In the genomic region with DNA sequence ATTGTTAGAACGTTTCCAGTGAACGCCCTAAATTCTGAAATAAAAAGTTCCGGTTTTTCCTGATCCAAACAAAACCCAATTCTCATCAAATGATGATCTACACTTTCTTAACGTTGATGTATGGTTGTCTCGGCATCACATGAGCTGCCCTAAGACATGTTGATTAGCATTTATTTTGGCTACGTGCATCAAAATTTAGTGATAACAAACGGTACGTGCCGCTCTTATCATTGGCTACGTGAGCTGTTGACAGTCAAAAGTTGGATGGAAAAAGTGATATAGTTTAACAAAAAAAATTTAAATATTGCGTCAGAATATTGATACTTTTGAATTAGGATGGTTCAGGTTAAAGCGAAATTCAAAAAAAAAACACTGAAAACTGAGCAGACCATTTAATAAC, we compare ENCODE assay signal across 6 worm cellular contexts.
TF ChIP-seq lines count a peak whose summit lies in the region.

No protein-coding gene starts in this region.

TF ChIP-seq in whole organism, L1 larva, 84 proteins besides CTCF, POLR2A, EP300 and RAD21:
- peak in 1 of 2 experiments; percentile 6 for TF ChIP-seq lin-35 (GFP tag; optimal IDR thresholded peaks at IDR 0.05; lab: Kevin White, UChicago)
- TF ChIP-seq grh-1 (GFP tag; IDR thresholded peaks at IDR 0.05; lab: Robert Waterston, UW): no peak
- TF ChIP-seq lin-39 (tag; optimal IDR thresholded peaks at IDR 0.05; lab: Kevin White, UChicago): no peak
- TF ChIP-seq elt-2 (tag; optimal IDR thresholded peaks at IDR 0.05; lab: Kevin White, UChicago): peak; percentile 88
- TF ChIP-seq pax-3 (tag; optimal IDR thresholded peaks at IDR 0.05; lab: Kevin White, UChicago): no peak

TF ChIP-seq in whole organism, L2 larva, 48 proteins besides CTCF, POLR2A, EP300 and RAD21:
- TF ChIP-seq sma-9 (GFP tag; optimal IDR thresholded peaks at IDR 0.05; lab: Kevin White, UChicago): peak; percentile 52
- no peak for TF ChIP-seq sma-9 (tag; optimal IDR thresholded peaks at IDR 0.05; lab: Kevin White, UChicago)
- TF ChIP-seq gmeb-1 (tag; optimal IDR thresholded peaks at IDR 0.05; lab: Kevin White, UChicago): no peak

TF ChIP-seq in whole organism, L3 larva, 47 proteins besides CTCF, POLR2A, EP300 and RAD21:
- TF ChIP-seq pqm-1 (tag; optimal IDR thresholded peaks at IDR 0.05; lab: Kevin White, UChicago) (peak; percentile 76), aly-2 (tag; optimal IDR thresholded peaks at IDR 0.05; lab: Kevin White, UChicago) (no peak), jun-1 (tag; optimal IDR thresholded peaks at IDR 0.05; lab: Kevin White, UChicago) (no peak), elt-2 (tag; optimal IDR thresholded peaks at IDR 0.05; lab: Kevin White, UChicago) (peak; percentile 77), skn-1 (tag; optimal IDR thresholded peaks at IDR 0.05; lab: Kevin White, UChicago) (no peak), pha-4 (tag; optimal IDR thresholded peaks at IDR 0.05; lab: Kevin White, UChicago) (peak; percentile 24), nhr-12 (tag; optimal IDR thresholded peaks at IDR 0.05; lab: Kevin White, UChicago) (no peak), eor-1 (tag; optimal IDR thresholded peaks at IDR 0.05; lab: Kevin White, UChicago) (no peak), mdl-1 (tag; optimal IDR thresholded peaks at IDR 0.05; lab: Kevin White, UChicago) (no peak), unc-62 (GFP tag; optimal IDR thresholded peaks at IDR 0.05; lab: Kevin White, UChicago) (no peak), hmg-11 (tag; optimal IDR thresholded peaks at IDR 0.05; lab: Kevin White, UChicago) (no peak), elt-1 (tag; optimal IDR thresholded peaks at IDR 0.05; lab: Kevin White, UChicago) (no peak), nhr-76 (tag; optimal IDR thresholded peaks at IDR 0.05; lab: Kevin White, UChicago) (no peak), tbx-2 (tag; optimal IDR thresholded peaks at IDR 0.05; lab: Kevin White, UChicago) (no peak), lsy-12 (tag; optimal IDR thresholded peaks at IDR 0.05; lab: Kevin White, UChicago) (no peak), fkh-10 (GFP tag; optimal IDR thresholded peaks at IDR 0.05; lab: Kevin White, UChicago) (no peak), nhr-237 (tag; optimal IDR thresholded peaks at IDR 0.05; lab: Kevin White, UChicago) (no peak), ceh-16 (tag; optimal IDR thresholded peaks at IDR 0.05; lab: Kevin White, UChicago) (no peak), ztf-4 (tag; optimal IDR thresholded peaks at IDR 0.05; lab: Kevin White, UChicago) (no peak), ZK546.5 (tag; optimal IDR thresholded peaks at IDR 0.05; lab: Kevin White, UChicago) (no peak)

TF ChIP-seq in whole organism, L4 larva, 104 proteins besides CTCF, POLR2A, EP300 and RAD21:
- TF ChIP-seq php-3 (GFP tag; IDR thresholded peaks at IDR 0.05; lab: Robert Waterston, UW): no peak
- TF ChIP-seq hmg-1.1 (GFP tag; IDR thresholded peaks at IDR 0.05; lab: Robert Waterston, UW): no peak
- no peak for TF ChIP-seq sdz-12 (GFP tag; optimal IDR thresholded peaks at IDR 0.05; lab: Kevin White, UChicago)
- TF ChIP-seq daf-19 (GFP tag; conservative IDR thresholded peaks at IDR 0.05; lab: Robert Waterston, UW): no peak
- no peak for TF ChIP-seq ZK337.2 (GFP tag; IDR thresholded peaks at IDR 0.05; lab: Robert Waterston, UW)
- no peak for TF ChIP-seq nhr-10 (tag; optimal IDR thresholded peaks at IDR 0.05; lab: Kevin White, UChicago)
- peak; percentile 48 for TF ChIP-seq pqm-1 (tag; optimal IDR thresholded peaks at IDR 0.05; lab: Kevin White, UChicago)
- TF ChIP-seq R02D3.7 (tag; optimal IDR thresholded peaks at IDR 0.05; lab: Kevin White, UChicago): no peak
- TF ChIP-seq dmd-6 (GFP tag; IDR thresholded peaks at IDR 0.05; lab: Robert Waterston, UW): peak; percentile 66
- TF ChIP-seq T20F7.1 (GFP tag; optimal IDR thresholded peaks at IDR 0.05; lab: Kevin White, UChicago): no peak
- TF ChIP-seq fkh-10 (GFP tag; optimal IDR thresholded peaks at IDR 0.05; lab: Kevin White, UChicago): no peak
- no peak for TF ChIP-seq lin-39 (tag; optimal IDR thresholded peaks at IDR 0.05; lab: Kevin White, UChicago)
- TF ChIP-seq aha-1 (tag; lab: Kevin White, UChicago): peak; percentile 99
- TF ChIP-seq hlh-30 (tag; optimal IDR thresholded peaks at IDR 0.05; lab: Kevin White, UChicago; ENCODE audit: insufficient read depth): peak; percentile 40
- TF ChIP-seq nhr-77 (tag; optimal IDR thresholded peaks at IDR 0.05; lab: Kevin White, UChicago): no peak
- TF ChIP-seq zfp-2 (tag; optimal IDR thresholded peaks at IDR 0.05; lab: Kevin White, UChicago): no peak
- no peak for TF ChIP-seq daf-16 (GFP tag; optimal IDR thresholded peaks at IDR 0.05; lab: Kevin White, UChicago)
- peak; percentile 97 for TF ChIP-seq daf-16 (tag; optimal IDR thresholded peaks at IDR 0.05; lab: Kevin White, UChicago)
- TF ChIP-seq hif-1 (tag; optimal IDR thresholded peaks at IDR 0.05; lab: Kevin White, UChicago): peak in 1 of 2 experiments; percentile 70

TF ChIP-seq in whole organism, late embryonic, 69 proteins besides CTCF, POLR2A, EP300 and RAD21:
- TF ChIP-seq pqm-1 (tag; optimal IDR thresholded peaks at IDR 0.05; lab: Kevin White, UChicago): no peak
- TF ChIP-seq K02D7.2 (tag; optimal IDR thresholded peaks at IDR 0.05; lab: Kevin White, UChicago): no peak
- TF ChIP-seq Y22D7AL.16 (tag; optimal IDR thresholded peaks at IDR 0.05; lab: Kevin White, UChicago): no peak
- TF ChIP-seq elt-2 (tag; optimal IDR thresholded peaks at IDR 0.05; lab: Kevin White, UChicago): peak; percentile 72
TF ChIP-seq in whole organism, late embryonic: peak in this region for 1.

TF ChIP-seq in whole organism, young adult, 124 proteins besides CTCF, POLR2A, EP300 and RAD21:
- peak; percentile 21 for TF ChIP-seq nhr-80 (tag; optimal IDR thresholded peaks at IDR 0.05; lab: Kevin White, UChicago)
- no peak for TF ChIP-seq nfya-2 (GFP tag; IDR thresholded peaks at IDR 0.05; lab: Robert Waterston, UW)
